Fruit fly (Drosophila melanogaster): ENCODE data around the gene CG15332.

The CG15332 gene

DNA sequence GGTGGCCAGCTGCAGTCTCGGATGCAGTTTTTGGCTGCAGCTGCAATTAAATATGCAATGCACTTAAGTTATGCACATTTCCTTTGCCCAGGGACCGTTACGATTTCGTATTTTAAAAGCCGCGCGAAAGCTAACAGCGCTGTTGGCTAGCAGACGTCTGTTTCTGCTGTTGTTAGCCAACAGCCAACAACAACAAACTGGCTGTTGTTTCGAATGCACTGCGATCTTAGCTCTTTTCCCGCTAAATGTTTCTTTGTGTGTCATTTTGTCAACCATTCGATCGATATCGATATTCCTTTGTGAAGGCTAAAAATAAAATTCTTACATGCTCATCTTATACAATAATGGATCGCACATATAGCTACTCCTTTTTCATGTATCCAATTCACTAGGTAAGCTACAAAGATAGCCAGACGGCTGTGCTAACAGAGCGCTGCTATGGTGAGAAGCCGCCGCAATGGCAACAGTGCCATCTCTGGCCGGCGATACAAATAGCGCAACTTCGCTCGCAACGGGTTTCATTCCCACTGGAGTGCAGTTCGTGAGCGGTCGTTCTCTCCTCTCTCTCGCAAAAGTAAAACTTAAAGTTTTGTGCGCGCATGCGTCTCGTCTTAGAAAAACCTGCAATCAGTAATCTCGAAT is 13.5 kb upstream of the CG15332 start:
- TF ChIP-seq Dll (optimal IDR thresholded peaks at IDR 0.05) (no peak), pan (optimal IDR thresholded peaks at IDR 0.05) (no peak), CG8478 (optimal IDR thresholded peaks at IDR 0.05) (no peak), usp (GFP tag; optimal IDR thresholded peaks at IDR 0.05) (no peak), psq (optimal IDR thresholded peaks at IDR 0.05) (no peak), EcR (GFP tag; optimal IDR thresholded peaks at IDR 0.05) (no peak)

- TF ChIP-seq CG8478 (optimal IDR thresholded peaks at IDR 0.05) (no peak), usp (GFP tag; optimal IDR thresholded peaks at IDR 0.05) (no peak), EcR (GFP tag; optimal IDR thresholded peaks at IDR 0.05) (no peak), pan (optimal IDR thresholded peaks at IDR 0.05) (no peak), psq (optimal IDR thresholded peaks at IDR 0.05) (no peak), Dll (optimal IDR thresholded peaks at IDR 0.05) (no peak)
Measured at dm6 chrX:7968215-7968799, 12.5 kb upstream of the CG15332 start, which contains the start of gene sws. TSS of gene sws (minus strand) at chrX:7968236.

DNA sequence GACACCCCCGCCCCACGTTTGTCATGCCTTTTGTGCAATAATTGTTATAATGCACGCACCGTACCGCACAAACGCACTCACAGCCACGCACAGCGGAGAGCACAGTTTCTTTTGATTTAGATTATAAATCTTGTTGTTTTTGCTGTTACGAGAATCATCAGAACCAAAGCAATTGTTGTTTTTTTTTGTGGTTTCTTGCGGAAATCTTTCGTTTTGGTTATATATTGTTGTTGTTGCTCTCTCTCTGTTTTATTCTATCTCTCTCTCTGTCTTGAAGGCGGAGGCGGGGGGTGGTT is 12.0 kb upstream of the CG15332 start:
- TF ChIP-seq CG8478 (optimal IDR thresholded peaks at IDR 0.05) (no peak), pan (optimal IDR thresholded peaks at IDR 0.05) (no peak), usp (GFP tag; optimal IDR thresholded peaks at IDR 0.05) (no peak), psq (optimal IDR thresholded peaks at IDR 0.05) (no peak), EcR (GFP tag; optimal IDR thresholded peaks at IDR 0.05) (no peak), Dll (optimal IDR thresholded peaks at IDR 0.05) (no peak)

dm6 chrX:7967052-7967847 is 11.5 kb upstream of the CG15332 start:
- TF ChIP-seq usp (GFP tag; optimal IDR thresholded peaks at IDR 0.05) = no peak
- TF ChIP-seq EcR (GFP tag; optimal IDR thresholded peaks at IDR 0.05) = no peak

DNA sequence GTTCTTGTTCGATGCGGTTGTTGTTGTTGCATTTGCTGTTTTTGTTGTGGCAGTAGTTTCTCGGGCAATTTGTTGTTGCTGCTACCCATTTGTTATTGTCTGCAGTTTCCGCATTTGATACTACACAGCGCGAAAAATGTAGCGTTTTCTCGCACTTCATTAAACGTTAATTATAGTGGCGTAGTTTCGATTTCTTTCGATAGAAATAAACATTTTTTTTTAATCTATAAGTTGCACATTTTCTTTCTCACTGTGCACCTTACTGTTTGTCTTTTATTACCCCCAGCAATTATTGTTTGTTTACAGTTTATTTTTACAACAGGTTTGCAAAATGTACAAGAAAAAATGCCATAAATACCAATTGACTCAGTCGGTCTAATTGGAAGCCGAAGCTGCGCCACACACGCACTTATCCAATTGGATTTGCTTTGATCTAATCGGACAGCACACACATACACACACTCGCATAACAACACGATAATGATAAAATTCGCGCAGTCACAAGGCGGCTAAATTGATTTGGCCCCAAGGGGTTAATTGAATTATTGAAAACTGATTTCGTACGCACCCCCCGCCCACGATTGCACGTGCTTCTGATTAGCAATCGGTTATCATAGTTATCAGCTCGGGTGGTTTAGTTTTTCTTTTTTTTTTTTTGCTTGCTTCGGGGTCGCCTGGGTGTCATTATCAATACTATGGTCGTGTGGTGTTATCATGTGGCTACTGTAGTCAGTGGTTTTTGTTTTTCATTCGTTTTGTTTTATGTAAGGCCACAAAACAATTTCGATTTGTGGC is 10.2 kb upstream of the CG15332 start:
- no peak for TF ChIP-seq pan (optimal IDR thresholded peaks at IDR 0.05)
- TF ChIP-seq usp (GFP tag; optimal IDR thresholded peaks at IDR 0.05) = no peak
- no peak for TF ChIP-seq Dll (optimal IDR thresholded peaks at IDR 0.05)
- no peak for TF ChIP-seq CG8478 (optimal IDR thresholded peaks at IDR 0.05)
- no peak for TF ChIP-seq EcR (GFP tag; optimal IDR thresholded peaks at IDR 0.05)
- no peak for TF ChIP-seq psq (optimal IDR thresholded peaks at IDR 0.05)

- TF ChIP-seq psq (optimal IDR thresholded peaks at IDR 0.05) = no peak
Measured at dm6 chrX:7963724-7964123, 7.9 kb upstream of the CG15332 start, which contains the start of gene sn. TSS of gene sn (plus strand) at chrX:7964024.

- TF ChIP-seq pan (optimal IDR thresholded peaks at IDR 0.05) = no peak
- no peak for TF ChIP-seq CG8478 (optimal IDR thresholded peaks at IDR 0.05)
- no peak for TF ChIP-seq EcR (GFP tag; optimal IDR thresholded peaks at IDR 0.05)
- no peak for TF ChIP-seq psq (optimal IDR thresholded peaks at IDR 0.05)
- no peak for TF ChIP-seq Dll (optimal IDR thresholded peaks at IDR 0.05)
Measured at dm6 chrX:7960988-7961387, 5.2 kb upstream of the CG15332 start.

dm6 chrX:7959512-7959911 is 3.7 kb upstream of the CG15332 start:
- TF ChIP-seq pan (optimal IDR thresholded peaks at IDR 0.05) (no peak), Dll (optimal IDR thresholded peaks at IDR 0.05) (no peak), usp (GFP tag; optimal IDR thresholded peaks at IDR 0.05) (no peak), psq (optimal IDR thresholded peaks at IDR 0.05) (no peak), EcR (GFP tag; optimal IDR thresholded peaks at IDR 0.05) (no peak), CG8478 (optimal IDR thresholded peaks at IDR 0.05) (no peak)

DNA sequence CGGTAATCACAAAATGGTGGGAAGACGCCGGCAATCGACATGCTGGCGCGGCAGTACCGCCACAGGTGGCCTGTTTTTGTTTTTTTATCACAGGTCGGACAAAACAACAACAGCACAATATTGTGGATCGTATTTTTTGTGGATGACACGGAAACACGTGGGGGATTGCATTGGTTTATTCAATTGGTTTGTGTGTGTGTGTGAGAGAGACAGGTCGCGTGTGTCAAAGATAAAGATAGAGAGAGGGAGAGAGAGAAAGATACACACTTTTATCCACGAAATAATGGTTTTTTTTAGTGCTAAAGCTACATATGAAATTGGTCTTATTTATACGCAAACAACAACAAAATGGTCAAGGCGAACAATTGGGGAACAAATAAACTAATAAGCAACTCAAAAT is 3.2 kb upstream of the CG15332 start:
- TF ChIP-seq Dll (optimal IDR thresholded peaks at IDR 0.05) (no peak), CG8478 (optimal IDR thresholded peaks at IDR 0.05) (no peak), usp (GFP tag; optimal IDR thresholded peaks at IDR 0.05) (no peak), psq (optimal IDR thresholded peaks at IDR 0.05) (no peak), EcR (GFP tag; optimal IDR thresholded peaks at IDR 0.05) (no peak), pan (optimal IDR thresholded peaks at IDR 0.05) (no peak)

dm6 chrX:7946858-7947313 is 8.9 kb downstream of the CG15332 start, which contains the start of gene orion:
TSS of gene orion (minus strand) at chrX:7946908.
- TF ChIP-seq Dll (optimal IDR thresholded peaks at IDR 0.05) (peak; percentile 39), CG8478 (optimal IDR thresholded peaks at IDR 0.05) (no peak)

dm6 chrX:7944772-7945722 is 10.7 kb downstream of the CG15332 start:
- TF ChIP-seq EcR (GFP tag; optimal IDR thresholded peaks at IDR 0.05) (no peak), Dll (optimal IDR thresholded peaks at IDR 0.05) (peak; percentile 94), psq (optimal IDR thresholded peaks at IDR 0.05) (no peak), pan (optimal IDR thresholded peaks at IDR 0.05) (no peak)

All from whole organism.